Worm (Caenorhabditis elegans) whole organism, mixed stage, embryonic: ENCODE results near the gene mboa-7.

ENCODE experiments used
- bed-3 ChIP-seq: fragments of 200-800 bp; sonication (Bioruptor generic); optimal IDR thresholded peaks from 3 replicates; lab custom pipeline; 2018; ENCODE audit warnings: mild to moderate bottlenecking, missing genetic modification characterization, moderate library complexity, missing compliant biosample characterization
- ces-1 ChIP-seq: fragments of 150-350 bp; optimal IDR thresholded peaks from 2 replicates; lab custom pipeline; 2014; ENCODE audit warnings: missing biosample characterization, missing genetic modification reagents, missing genetic modification characterization
- elt-3 ChIP-seq: fragments of 150-350 bp; optimal IDR thresholded peaks from 2 replicates; lab custom pipeline; 2014; ENCODE audit warnings: missing biosample characterization, missing genetic modification characterization
- lsy-2 ChIP-seq: fragments of 150-350 bp; optimal IDR thresholded peaks from 2 replicates; lab custom pipeline; 2014; ENCODE audit warnings: missing biosample characterization, missing genetic modification characterization
- nhr-12 ChIP-seq: fragments of 150-350 bp; optimal IDR thresholded peaks from 2 replicates; lab custom pipeline; 2014; ENCODE audit warnings: missing biosample characterization, missing genetic modification characterization
- nhr-237 ChIP-seq: fragments of 150-350 bp; optimal IDR thresholded peaks from 2 replicates; lab custom pipeline; 2014; ENCODE audit warnings: missing biosample characterization, missing genetic modification characterization
- nhr-28 ChIP-seq: fragments of 150-350 bp; optimal IDR thresholded peaks from 2 replicates; lab custom pipeline; 2014; ENCODE audit warnings: missing biosample characterization, missing genetic modification characterization
- pha-4 ChIP-seq: fragments of 150-350 bp; optimal IDR thresholded peaks from 2 replicates; lab custom pipeline; 2018; ENCODE audit warnings: missing biosample characterization, missing genetic modification reagents, missing genetic modification characterization
- snpc-4 ChIP-seq: fragments of 150-350 bp; optimal IDR thresholded peaks from 2 replicates; lab custom pipeline; 2014; ENCODE audit warnings: missing biosample characterization, missing genetic modification characterization
- unc-39 ChIP-seq: fragments of 150-350 bp; optimal IDR thresholded peaks from 2 replicates; lab custom pipeline; 2014; ENCODE audit warnings: missing biosample characterization, missing genetic modification characterization
- unc-62 ChIP-seq: fragments of 150-350 bp; optimal IDR thresholded peaks from 2 replicates; lab custom pipeline; 2014; ENCODE audit warnings: missing biosample characterization, missing genetic modification reagents, missing genetic modification characterization
- zip-8 ChIP-seq: fragments of 150-350 bp; optimal IDR thresholded peaks from 2 replicates; lab custom pipeline; 2014; ENCODE audit warnings: missing biosample characterization, missing genetic modification characterization

DNA sequence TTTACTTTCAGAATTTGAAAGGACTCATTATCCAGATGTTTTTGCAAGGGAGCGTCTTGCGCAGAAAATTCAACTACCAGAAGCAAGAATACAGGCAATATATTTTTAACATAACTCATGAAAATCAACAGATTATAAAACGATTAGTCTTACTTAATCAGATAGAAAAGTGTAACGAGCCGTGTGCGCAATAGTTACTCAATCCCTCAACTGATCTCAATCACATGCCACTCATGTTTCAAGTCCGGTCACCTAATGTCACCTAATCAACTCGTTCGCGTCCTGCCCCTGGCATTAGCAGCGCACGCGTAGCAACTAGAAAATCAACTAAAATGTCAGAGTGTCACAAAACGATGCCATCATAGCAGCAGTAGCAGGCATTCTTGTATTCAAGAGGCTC, 7.8 kb downstream of the mboa-7 start:
- TF ChIP-seq elt-3 (tag; lab: Kevin White, UChicago) (no peak), unc-39 (tag; lab: Kevin White, UChicago) (no peak), nhr-12 (tag; lab: Kevin White, UChicago) (no peak), pha-4 (tag; lab: Kevin White, UChicago) (no peak), zip-8 (tag; lab: Kevin White, UChicago) (no peak), nhr-237 (no peak), nhr-28 (tag; lab: Kevin White, UChicago) (no peak), lsy-2 (tag; lab: Kevin White, UChicago) (no peak), snpc-4 (no peak), unc-62 (no peak), bed-3 (GFP tag; lab: Kevin White, UChicago) (no peak), ces-1 (GFP tag; lab: Kevin White, UChicago) (no peak)
